Fruit fly (Drosophila melanogaster) whole organism, embryonic: ENCODE results near the gene Rab8.

Experiments used
- Abd-B ChIP-seq: fragments of 200-800 bp; sonication (Bioruptor generic); optimal IDR thresholded peaks from 2 replicates; lab custom pipeline; 2018; ENCODE audit warnings: missing biosample characterization, mild to moderate bottlenecking, missing genetic modification characterization, moderate library complexity
- CG10147 ChIP-seq: fragments of 200-800 bp; sonication (Bioruptor generic); optimal IDR thresholded peaks from 2 replicates; lab custom pipeline; 2019; ENCODE audit warnings: missing biosample characterization, mild to moderate bottlenecking, missing genetic modification characterization, moderate library complexity
- CG11398 ChIP-seq: fragments of 200-800 bp; sonication (Bioruptor generic); optimal IDR thresholded peaks from 2 replicates; lab custom pipeline; 2016; ENCODE audit warnings: missing biosample characterization, missing genetic modification characterization
- CG11696 ChIP-seq: fragments of 200-800 bp; sonication (Bioruptor generic); IDR thresholded peaks from 2 replicates; pipeline ENCODE4 v1.3.6; 2022; ENCODE audit warnings: missing biosample characterization, missing genetic modification characterization
- CG12155 ChIP-seq: fragments of 200-800 bp; sonication (Bioruptor generic); optimal IDR thresholded peaks from 3 replicates; lab custom pipeline; 2016; ENCODE audit warnings: missing biosample characterization, missing genetic modification characterization
- CG12769 ChIP-seq: fragments of 200-800 bp; sonication (Bioruptor generic); optimal IDR thresholded peaks from 2 replicates; lab custom pipeline; 2019; ENCODE audit warnings: missing biosample characterization, mild to moderate bottlenecking, missing genetic modification characterization, moderate library complexity
- CG13296 ChIP-seq: fragments of 200-800 bp; sonication (Bioruptor generic); optimal IDR thresholded peaks from 3 replicates; lab custom pipeline; 2018; ENCODE audit warnings: missing biosample characterization, mild to moderate bottlenecking, missing genetic modification characterization
- CG13894 ChIP-seq: fragments of 200-800 bp; sonication (Bioruptor generic); optimal IDR thresholded peaks from 3 replicates; lab custom pipeline; 2018; ENCODE audit warnings: missing biosample characterization, mild to moderate bottlenecking, missing genetic modification characterization, moderate library complexity
- CG14710 ChIP-seq: fragments of 200-800 bp; sonication (Bioruptor generic); optimal IDR thresholded peaks from 3 replicates; lab custom pipeline; 2019; ENCODE audit warnings: missing biosample characterization, mild to moderate bottlenecking, missing genetic modification characterization, moderate library complexity
- CG15269 ChIP-seq: fragments of 200-800 bp; sonication (Bioruptor generic); optimal IDR thresholded peaks from 2 replicates; lab custom pipeline; 2018; ENCODE audit warnings: missing biosample characterization, mild to moderate bottlenecking, missing genetic modification characterization, moderate library complexity
- CG15601 ChIP-seq: fragments of 200-800 bp; sonication (Bioruptor generic); optimal IDR thresholded peaks from 3 replicates; lab custom pipeline; 2019; ENCODE audit warnings: missing biosample characterization, mild to moderate bottlenecking, missing genetic modification characterization, moderate library complexity
- CG17186 ChIP-seq: fragments of 200-800 bp; sonication (Bioruptor generic); optimal IDR thresholded peaks from 3 replicates; lab custom pipeline; 2017; ENCODE audit warnings: missing biosample characterization, missing genetic modification reagents, missing genetic modification characterization
- CG17328 ChIP-seq: fragments of 200-800 bp; sonication (Bioruptor generic); IDR thresholded peaks from 2 replicates; pipeline ENCODE4 v1.3.6; 2022; ENCODE audit warnings: missing biosample characterization, missing genetic modification characterization
- CG17385 ChIP-seq: fragments of 200-800 bp; sonication (Bioruptor generic); optimal IDR thresholded peaks from 3 replicates; lab custom pipeline; 2018; ENCODE audit warnings: missing biosample characterization, mild to moderate bottlenecking, missing genetic modification characterization
- CG30020 ChIP-seq: fragments of 200-800 bp; optimal IDR thresholded peaks from 2 replicates; lab custom pipeline; 2019; ENCODE audit warnings: missing biosample characterization, mild to moderate bottlenecking, missing genetic modification characterization, moderate library complexity
- CG31441 ChIP-seq: fragments of 200-800 bp; sonication (Bioruptor generic); IDR thresholded peaks from 2 replicates; pipeline ENCODE4 v1.3.6; 2022; ENCODE audit warnings: missing biosample characterization, missing genetic modification characterization
- CG3163 ChIP-seq: fragments of 200-800 bp; sonication (Bioruptor generic); optimal IDR thresholded peaks from 3 replicates; lab custom pipeline; 2016; ENCODE audit warnings: missing biosample characterization, missing genetic modification characterization
- CG6254 ChIP-seq: fragments of 200-800 bp; sonication (Bioruptor generic); optimal IDR thresholded peaks from 3 replicates; lab custom pipeline; 2017; ENCODE audit warnings: mild to moderate bottlenecking, missing biosample characterization, missing genetic modification reagents, missing genetic modification characterization
- CG6689 ChIP-seq: fragments of 200-800 bp; sonication (Bioruptor generic); IDR thresholded peaks from 2 replicates; pipeline ENCODE4 v1.3.6; 2022; ENCODE audit warnings: missing biosample characterization, missing genetic modification characterization
- CG6854 ChIP-seq: fragments of 200-800 bp; sonication (Bioruptor generic); optimal IDR thresholded peaks from 3 replicates; lab custom pipeline; 2017; ENCODE audit warnings: missing biosample characterization, mild to moderate bottlenecking, missing genetic modification characterization
- CG8089 ChIP-seq: fragments of 200-800 bp; sonication (Bioruptor generic); optimal IDR thresholded peaks from 3 replicates; lab custom pipeline; 2016; ENCODE audit warnings: missing biosample characterization, missing genetic modification characterization
- CG9437 ChIP-seq: fragments of 200-800 bp; sonication (Bioruptor generic); optimal IDR thresholded peaks from 2 replicates; lab custom pipeline; 2018; ENCODE audit warnings: missing biosample characterization, mild to moderate bottlenecking, missing genetic modification characterization
- E2f1 ChIP-seq: fragments of 200-800 bp; sonication (Bioruptor generic); IDR thresholded peaks from 2 replicates; pipeline ENCODE4 v1.3.6; 2022; ENCODE audit warnings: missing biosample characterization, missing genetic modification characterization
- HLH4C ChIP-seq: fragments of 200-800 bp; sonication (Bioruptor generic); IDR thresholded peaks from 3 replicates; pipeline ENCODE4 v1.3.6; 2022; ENCODE audit warnings: missing biosample characterization, missing genetic modification characterization; ENCODE audit not compliant: partially characterized antibody
- Kr ChIP-seq: fragments of 200-800 bp; sonication (Bioruptor generic); optimal IDR thresholded peaks from 2 replicates; lab custom pipeline; 2017; ENCODE audit warnings: missing biosample characterization, mild to moderate bottlenecking, missing genetic modification characterization
- Neu2 ChIP-seq: fragments of 200-800 bp; sonication (Bioruptor generic); optimal IDR thresholded peaks from 3 replicates; lab custom pipeline; 2016; ENCODE audit warnings: missing biosample characterization, missing genetic modification characterization, borderline replicate concordance
- YL-1 ChIP-seq: fragments of 200-800 bp; sonication (Bioruptor generic); optimal IDR thresholded peaks from 3 replicates; lab custom pipeline; 2017; ENCODE audit warnings: missing biosample characterization, mild to moderate bottlenecking, missing genetic modification characterization
- bab2 ChIP-seq: fragments of 200-800 bp; sonication (Bioruptor generic); optimal IDR thresholded peaks from 2 replicates; lab custom pipeline; 2016; ENCODE audit warnings: missing biosample characterization, missing genetic modification characterization
- cas ChIP-seq: fragments of 200-800 bp; sonication (Bioruptor generic); IDR thresholded peaks from 2 replicates; pipeline ENCODE4 v1.3.6; 2022; ENCODE audit warnings: missing biosample characterization, missing genetic modification characterization
- chm ChIP-seq: fragments of 200-800 bp; sonication (Bioruptor generic); IDR thresholded peaks from 2 replicates; pipeline ENCODE4 v1.3.6; 2022; ENCODE audit warnings: missing biosample characterization, missing genetic modification characterization
- cwo ChIP-seq: fragments of 200-800 bp; sonication (Bioruptor generic); optimal IDR thresholded peaks from 3 replicates; lab custom pipeline; 2017; ENCODE audit warnings: missing biosample characterization, missing genetic modification characterization, mild to moderate bottlenecking, moderate library complexity, missing genetic modification reagents
- dmrt99B ChIP-seq: fragments of 200-800 bp; sonication (Bioruptor generic); optimal IDR thresholded peaks from 2 replicates; lab custom pipeline; 2018; ENCODE audit warnings: missing biosample characterization, mild to moderate bottlenecking, missing genetic modification characterization, moderate library complexity
- dysf ChIP-seq: fragments of 200-800 bp; sonication (Bioruptor generic); IDR thresholded peaks from 3 replicates; pipeline ENCODE4 v1.3.6; 2022; ENCODE audit warnings: missing biosample characterization, missing genetic modification characterization
- exex ChIP-seq: fragments of 200-800 bp; sonication (Bioruptor generic); optimal IDR thresholded peaks from 4 replicates; lab custom pipeline; 2018; ENCODE audit warnings: missing biosample characterization, mild to moderate bottlenecking, missing genetic modification characterization, moderate library complexity
- fd96Cb ChIP-seq: fragments of 200-800 bp; sonication (Bioruptor generic); optimal IDR thresholded peaks from 2 replicates; lab custom pipeline; 2018; ENCODE audit warnings: missing biosample characterization, mild to moderate bottlenecking, missing genetic modification characterization, moderate library complexity
- lilli ChIP-seq: fragments of 200-800 bp; sonication (Bioruptor generic); optimal IDR thresholded peaks from 3 replicates; lab custom pipeline; 2016; ENCODE audit warnings: missing biosample characterization, missing genetic modification characterization
- mam ChIP-seq: fragments of 200-800 bp; sonication (Bioruptor generic); optimal IDR thresholded peaks from 3 replicates; lab custom pipeline; 2016; ENCODE audit warnings: missing biosample characterization, missing genetic modification characterization
- mld ChIP-seq: fragments of 200-800 bp; sonication (Bioruptor generic); IDR thresholded peaks from 3 replicates; pipeline ENCODE4 v1.3.6; 2022; ENCODE audit warnings: missing biosample characterization, missing genetic modification characterization; ENCODE audit not compliant: partially characterized antibody
- phol ChIP-seq: fragments of 200-800 bp; sonication (Bioruptor generic); optimal IDR thresholded peaks from 3 replicates; lab custom pipeline; 2018; ENCODE audit warnings: missing biosample characterization, mild to moderate bottlenecking, missing genetic modification characterization, moderate library complexity
- prd ChIP-seq, 3 experiments: fragments of >200 bp in 2 of 3; fragments of 200-800 bp in 1 of 3; sonication (Bioruptor generic) in 1 of 3; optimal IDR thresholded peaks in 2 of 3; IDR thresholded peaks in 1 of 3; 2 replicates in 2 of 3; 3 replicates in 1 of 3; pipeline versions ENCODE4 v1.3.6 to Lab custom; 2017 to 2022; ENCODE audit warnings: missing biosample characterization in 1 of 3, missing genetic modification characterization in 1 of 3
- psq ChIP-seq: fragments of 200-800 bp; sonication (Bioruptor generic); optimal IDR thresholded peaks from 2 replicates; lab custom pipeline; 2017; ENCODE audit warnings: missing biosample characterization, missing genetic modification characterization
- row ChIP-seq: fragments of 200-800 bp; sonication (Bioruptor generic); IDR thresholded peaks from 3 replicates; pipeline ENCODE4 v1.3.6; 2022; ENCODE audit warnings: missing biosample characterization, missing genetic modification characterization
- sens-2 ChIP-seq: fragments of 200-800 bp; sonication (Bioruptor generic); IDR thresholded peaks from 2 replicates; pipeline ENCODE4 v1.3.6; 2022; ENCODE audit warnings: missing biosample characterization, missing genetic modification characterization
- sob ChIP-seq: fragments of 200-800 bp; sonication (Bioruptor generic); IDR thresholded peaks from 2 replicates; pipeline ENCODE4 v1.3.6; 2022; ENCODE audit warnings: missing biosample characterization, missing genetic modification characterization
- ssp ChIP-seq: fragments of 200-800 bp; sonication (Bioruptor generic); IDR thresholded peaks from 2 replicates; pipeline ENCODE4 v1.3.6; 2022; ENCODE audit warnings: missing biosample characterization, missing genetic modification characterization
- stc ChIP-seq: fragments of 200-800 bp; sonication (Bioruptor generic); IDR thresholded peaks from 2 replicates; pipeline ENCODE4 v1.3.6; 2022; ENCODE audit warnings: missing biosample characterization, missing genetic modification characterization
- tgo ChIP-seq: fragments of 200-800 bp; sonication (Bioruptor generic); IDR thresholded peaks from 3 replicates; pipeline ENCODE4 v1.3.6; 2022; ENCODE audit warnings: missing biosample characterization, missing genetic modification characterization
- z ChIP-seq: fragments of 200-800 bp; sonication (Bioruptor generic); IDR thresholded peaks from 3 replicates; pipeline ENCODE4 v1.3.6; 2022; ENCODE audit warnings: missing biosample characterization, missing genetic modification characterization
- zf30C ChIP-seq: fragments of 200-800 bp; sonication (Bioruptor generic); optimal IDR thresholded peaks from 3 replicates; lab custom pipeline; 2018; ENCODE audit warnings: missing biosample characterization, mild to moderate bottlenecking, missing genetic modification characterization

Rab8 gene

DNA sequence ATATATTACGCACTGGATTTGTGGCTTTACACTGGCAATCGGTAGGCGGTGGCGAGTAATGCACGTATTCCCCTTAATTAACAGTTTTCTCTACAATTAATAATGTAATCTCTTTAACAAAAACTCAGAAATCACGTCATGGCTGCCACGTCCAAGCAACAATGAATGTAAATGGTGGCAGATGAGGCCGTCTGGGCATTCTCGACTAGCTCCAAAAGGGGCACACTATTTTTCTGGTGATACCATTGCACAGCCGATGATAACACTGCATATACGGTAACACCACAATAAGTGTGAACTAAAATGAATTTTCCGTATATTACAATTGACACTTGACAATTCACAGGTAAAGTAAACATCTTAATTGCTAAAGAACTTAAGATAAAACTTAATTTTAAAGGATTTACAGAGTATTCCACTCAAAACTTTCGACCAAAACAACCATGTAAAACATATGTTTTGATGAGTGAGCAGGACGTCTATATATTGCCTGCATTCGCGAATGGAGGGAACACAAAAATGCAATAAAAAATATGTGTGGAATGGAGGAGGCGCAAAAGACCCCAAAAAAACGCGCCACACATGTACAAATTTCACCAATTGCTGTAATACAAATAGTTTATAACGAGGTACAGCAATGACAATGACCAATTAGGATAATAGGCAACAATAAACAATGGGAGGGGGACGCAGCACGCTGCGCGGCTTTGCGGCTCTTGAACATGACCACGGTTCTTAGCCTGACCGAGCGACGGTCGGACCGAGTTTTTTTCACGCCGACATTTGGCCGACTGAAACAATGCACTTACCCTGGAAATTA lies 38.6 kb upstream of the Rab8 start (continued):
- TF ChIP-seq sob (GFP tag; lab: Robert Waterston, UW) = no peak
- TF ChIP-seq exex = no peak
- TF ChIP-seq CG31441 = no peak
- TF ChIP-seq CG12155 = no peak
- peak; percentile 82 for TF ChIP-seq psq
- TF ChIP-seq CG11696 = no peak
- TF ChIP-seq CG6254 (GFP tag; lab: Kevin White, UChicago) = no peak
- no peak for TF ChIP-seq CG8089 (GFP tag; lab: Kevin White, UChicago)
- TF ChIP-seq E2f1 (GFP tag; lab: Robert Waterston, UW) = no peak
- no peak for TF ChIP-seq mam
- TF ChIP-seq dysf = no peak
- TF ChIP-seq sens-2 (GFP tag; lab: Robert Waterston, UW) = no peak
- peak; percentile 38 for TF ChIP-seq CG30020
- TF ChIP-seq CG9437 (GFP tag; lab: Kevin White, UChicago) = no peak
- no peak for TF ChIP-seq bab2
- TF ChIP-seq CG12769 (tag; lab: Kevin White, UChicago) = no peak
- TF ChIP-seq CG6689 (GFP tag; lab: Robert Waterston, UW) = no peak
- TF ChIP-seq CG13296 (GFP tag; lab: Kevin White, UChicago) = no peak
- TF ChIP-seq dmrt99B = no peak
- no peak for TF ChIP-seq CG6854 (GFP tag; lab: Kevin White, UChicago)
- no peak for TF ChIP-seq stc
- TF ChIP-seq phol (tag; lab: Kevin White, UChicago) = peak; percentile 89
- TF ChIP-seq fd96Cb (tag; lab: Kevin White, UChicago) = no peak
- no peak for TF ChIP-seq Kr (GFP tag; lab: Kevin White, UChicago)
- no peak for TF ChIP-seq tgo (GFP tag; lab: Robert Waterston, UW)
- TF ChIP-seq chm = peak; percentile 60; the same call in 1 of the 2 replicates
- no peak for TF ChIP-seq ssp (GFP tag; lab: Robert Waterston, UW)
- no peak for TF ChIP-seq CG15269 (tag; lab: Kevin White, UChicago)
- peak; percentile 32; the same call in 1 of the 2 replicates for TF ChIP-seq CG17328 (GFP tag; lab: Robert Waterston, UW)
- TF ChIP-seq lilli (GFP tag; lab: Kevin White, UChicago) = no peak
- TF ChIP-seq HLH4C = no peak
- no peak for TF ChIP-seq CG13894 (tag; lab: Kevin White, UChicago)
- no peak for TF ChIP-seq CG15601 (tag; lab: Kevin White, UChicago)
- TF ChIP-seq z (GFP tag; lab: Robert Waterston, UW) = no peak
- TF ChIP-seq prd (optimal IDR thresholded peaks at IDR 0.05; lab: Kevin White, UChicago) = no peak
- TF ChIP-seq prd (GFP tag; IDR thresholded peaks at IDR 0.05; lab: Robert Waterston, UW) = no peak
- TF ChIP-seq mld (GFP tag; lab: Robert Waterston, UW) = no peak
- no peak for TF ChIP-seq Neu2 (GFP tag; lab: Kevin White, UChicago)
- no peak for TF ChIP-seq cas (GFP tag; lab: Robert Waterston, UW)
- no peak for TF ChIP-seq CG3163 (GFP tag; lab: Kevin White, UChicago)
- TF ChIP-seq row (GFP tag; lab: Robert Waterston, UW) = peak; percentile 38; the same call in 1 of the 3 replicates
- TF ChIP-seq YL-1 (GFP tag; lab: Kevin White, UChicago) = peak; percentile 77
- no peak for TF ChIP-seq CG10147 (GFP tag; lab: Kevin White, UChicago)
- TF ChIP-seq cwo (GFP tag; lab: Kevin White, UChicago) = no peak
- peak; percentile 11 for TF ChIP-seq CG17186 (GFP tag; lab: Kevin White, UChicago)
- no peak for TF ChIP-seq Abd-B (GFP tag; lab: Kevin White, UChicago)
- no peak for TF ChIP-seq zf30C (GFP tag; lab: Kevin White, UChicago)
- no peak for TF ChIP-seq CG11398 (GFP tag; lab: Kevin White, UChicago)
- TF ChIP-seq CG14710 (tag; lab: Kevin White, UChicago) = peak; percentile 65
- no peak for TF ChIP-seq CG17385
